Worm (Caenorhabditis elegans) whole organism, L3 larva: Measurements from ENCODE around the gene R160.3.

ENCODE experiments used
- ama-1 ChIP-seq: fragments of 150-350 bp; optimal IDR thresholded peaks from 2 replicates; lab custom pipeline; 2018
- ceh-28 ChIP-seq: fragments of 150-350 bp; optimal IDR thresholded peaks from 2 replicates; lab custom pipeline; 2014; ENCODE audit warnings: missing biosample characterization, missing genetic modification reagents, missing genetic modification characterization
- elt-3 ChIP-seq, 3 experiments: fragments of 150-350 bp in 1 of 3; sonication (generic microtip) in 2 of 3; optimal IDR thresholded peaks; 2 replicates in 2 of 3; 4 replicates in 1 of 3; lab custom pipeline; 2014 to 2017; ENCODE audit warnings: missing biosample characterization in 3 of 3, missing genetic modification characterization in 3 of 3
- fos-1 ChIP-seq: fragments of 150-350 bp; optimal IDR thresholded peaks from 2 replicates; lab custom pipeline; 2014; ENCODE audit warnings: missing biosample characterization, missing genetic modification characterization
- lin-39 ChIP-seq: fragments of 150-350 bp; optimal IDR thresholded peaks from 2 replicates; lab custom pipeline; 2018; ENCODE audit warnings: missing biosample characterization, missing genetic modification reagents, missing genetic modification characterization
- nhr-12 ChIP-seq: fragments of 150-350 bp; optimal IDR thresholded peaks from 2 replicates; lab custom pipeline; 2014; ENCODE audit warnings: missing biosample characterization, missing genetic modification characterization
- nhr-23 ChIP-seq: fragments of 150-350 bp; optimal IDR thresholded peaks from 2 replicates; lab custom pipeline; 2014; ENCODE audit warnings: missing biosample characterization, missing genetic modification reagents, missing genetic modification characterization
- nhr-67 ChIP-seq: fragments of 150-350 bp; optimal IDR thresholded peaks from 2 replicates; lab custom pipeline; 2014; ENCODE audit warnings: missing biosample characterization, missing genetic modification characterization
- pqm-1 ChIP-seq: fragments of 150-350 bp; optimal IDR thresholded peaks from 2 replicates; lab custom pipeline; 2017; ENCODE audit warnings: missing biosample characterization, missing genetic modification characterization, inconsistent platforms
- unc-62 ChIP-seq: fragments of 150-350 bp; sonication (generic microtip); optimal IDR thresholded peaks from 4 replicates; lab custom pipeline; 2014; ENCODE audit warnings: missing biosample characterization, missing genetic modification reagents, missing genetic modification characterization
- ztf-11 ChIP-seq: fragments of 150-350 bp; optimal IDR thresholded peaks from 2 replicates; lab custom pipeline; 2014; ENCODE audit warnings: missing biosample characterization, missing genetic modification characterization

ce11 chrX:4397460-4397859, 31.3 kb upstream of the R160.3 start:
- TF ChIP-seq lin-39 = no peak
- TF ChIP-seq nhr-12 = no peak
- no peak for TF ChIP-seq ztf-11 (tag; lab: Kevin White, UChicago)
- TF ChIP-seq ceh-28 (tag; lab: Kevin White, UChicago) = no peak
- no peak for TF ChIP-seq unc-62
- TF ChIP-seq ama-1 (lab: Kevin White, UChicago) = no peak
- TF ChIP-seq fos-1 (tag; lab: Kevin White, UChicago) = no peak
- no peak for TF ChIP-seq pqm-1 (tag; lab: Kevin White, UChicago)
- TF ChIP-seq nhr-23 = no peak
- TF ChIP-seq nhr-67 (tag; lab: Kevin White, UChicago) = no peak
- no peak for TF ChIP-seq elt-3 (tag; optimal IDR thresholded peaks at IDR 0.05; lab: Kevin White, UChicago)
